Worm (Caenorhabditis elegans) whole organism, L2 larva: ENCODE data around the gene glit-1.

Experiments used
- R02D3.7 ChIP-seq: fragments of 150-350 bp; optimal IDR thresholded peaks from 2 replicates; lab custom pipeline; 2014; ENCODE audit warnings: missing biosample characterization, missing genetic modification characterization
- ZK546.5 ChIP-seq: sonication (generic microtip); optimal IDR thresholded peaks from 2 replicates; lab custom pipeline; 2017; ENCODE audit warnings: missing biosample characterization, missing genetic modification characterization
- alr-1 ChIP-seq: fragments of 150-350 bp; optimal IDR thresholded peaks from 2 replicates; lab custom pipeline; 2014; ENCODE audit warnings: missing biosample characterization, missing genetic modification characterization
- lin-39 ChIP-seq: fragments of 150-350 bp; optimal IDR thresholded peaks from 2 replicates; lab custom pipeline; 2014; ENCODE audit warnings: missing biosample characterization, missing genetic modification reagents, missing genetic modification characterization
- lsy-2 ChIP-seq, 2 experiments: fragments of 150-350 bp in 1 of 2; sonication (generic microtip) in 1 of 2; optimal IDR thresholded peaks; 2 replicates each; lab custom pipeline; 2014 to 2017; ENCODE audit warnings: missing biosample characterization in 2 of 2, missing genetic modification characterization in 2 of 2
- nhr-11 ChIP-seq: fragments of 150-350 bp; optimal IDR thresholded peaks from 2 replicates; lab custom pipeline; 2014; ENCODE audit warnings: missing biosample characterization, missing genetic modification characterization
- nhr-12 ChIP-seq: fragments of 150-350 bp; optimal IDR thresholded peaks from 2 replicates; lab custom pipeline; 2014; ENCODE audit warnings: missing biosample characterization, missing genetic modification characterization
- nhr-237 ChIP-seq: fragments of 150-350 bp; optimal IDR thresholded peaks from 2 replicates; lab custom pipeline; 2014; ENCODE audit warnings: missing biosample characterization, missing genetic modification characterization
- nhr-6 ChIP-seq: fragments of 150-350 bp; optimal IDR thresholded peaks from 2 replicates; lab custom pipeline; 2014; ENCODE audit warnings: missing biosample characterization, missing genetic modification characterization
- nhr-77 ChIP-seq: fragments of 150-350 bp; optimal IDR thresholded peaks from 2 replicates; lab custom pipeline; 2014; ENCODE audit warnings: missing biosample characterization, missing genetic modification characterization
- skn-1 ChIP-seq: sonication (generic microtip); optimal IDR thresholded peaks from 2 replicates; lab custom pipeline; 2017; ENCODE audit warnings: missing biosample characterization, missing genetic modification characterization
- unc-39 ChIP-seq: fragments of 150-350 bp; optimal IDR thresholded peaks from 2 replicates; lab custom pipeline; 2014; ENCODE audit warnings: missing biosample characterization, missing genetic modification characterization
- ztf-4 ChIP-seq: fragments of 150-350 bp; optimal IDR thresholded peaks from 2 replicates; lab custom pipeline; 2014; ENCODE audit warnings: missing biosample characterization, missing genetic modification characterization

DNA sequence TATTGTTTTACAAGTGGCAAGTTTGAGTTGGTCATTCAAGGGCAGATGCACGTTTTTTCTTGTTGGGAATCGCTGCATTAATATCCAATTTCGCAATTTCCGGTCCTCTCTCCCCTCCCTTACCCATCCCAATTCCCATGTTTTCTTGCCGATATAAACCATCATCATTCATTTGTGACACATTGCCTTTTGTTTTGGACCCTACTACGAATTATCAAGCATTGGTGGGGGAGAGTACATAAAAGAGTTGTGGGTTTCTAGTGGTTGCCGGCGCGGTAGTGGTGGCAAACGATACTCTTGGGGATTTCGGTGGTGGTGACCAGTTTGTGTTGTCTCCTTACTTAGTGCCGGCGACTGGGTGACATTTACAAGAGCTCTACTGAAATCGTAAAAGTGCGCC is 30.2 kb downstream of the glit-1 start:
- TF ChIP-seq ZK546.5 (tag; lab: Kevin White, UChicago) = no peak
- TF ChIP-seq skn-1 = no peak
- no peak for TF ChIP-seq lin-39 (tag; lab: Kevin White, UChicago)
- TF ChIP-seq nhr-12 = no peak
- no peak for TF ChIP-seq alr-1 (tag; lab: Kevin White, UChicago)
- TF ChIP-seq R02D3.7 (tag; lab: Kevin White, UChicago) = no peak
- TF ChIP-seq nhr-77 (tag; lab: Kevin White, UChicago) = no peak
- no peak for TF ChIP-seq nhr-6 (tag; lab: Kevin White, UChicago)
- TF ChIP-seq ztf-4 (tag; lab: Kevin White, UChicago) = no peak
- TF ChIP-seq lsy-2 (tag; optimal IDR thresholded peaks at IDR 0.05; lab: Kevin White, UChicago) = no peak
- TF ChIP-seq nhr-11 (tag; lab: Kevin White, UChicago) = no peak
- no peak for TF ChIP-seq unc-39 (tag; lab: Kevin White, UChicago)
- no peak for TF ChIP-seq nhr-237 (tag; lab: Kevin White, UChicago)
